Worm (Caenorhabditis elegans) whole organism, mixed stage, embryonic: ENCODE results near the gene F35H8.12.

Experiments
- M03D4.4 ChIP-seq: sonication (generic microtip); optimal IDR thresholded peaks from 2 replicates; lab custom pipeline; 2017; ENCODE audit warnings: mild to moderate bottlenecking, missing genetic modification characterization, missing compliant biosample characterization
- bed-3 ChIP-seq: fragments of 200-800 bp; sonication (Bioruptor generic); optimal IDR thresholded peaks from 3 replicates; lab custom pipeline; 2018; ENCODE audit warnings: mild to moderate bottlenecking, missing genetic modification characterization, moderate library complexity, missing compliant biosample characterization
- blmp-1 ChIP-seq: fragments of 150-350 bp; optimal IDR thresholded peaks from 2 replicates; lab custom pipeline; 2014; ENCODE audit warnings: missing biosample characterization, missing genetic modification characterization
- ceh-39 ChIP-seq: fragments of 150-350 bp; optimal IDR thresholded peaks from 2 replicates; lab custom pipeline; 2014; ENCODE audit warnings: missing biosample characterization, missing genetic modification characterization
- ceh-83 ChIP-seq: fragments of 200-800 bp; sonication (Bioruptor generic); optimal IDR thresholded peaks from 2 replicates; lab custom pipeline; 2018; ENCODE audit warnings: mild to moderate bottlenecking, missing genetic modification characterization, missing compliant biosample characterization
- ces-1 ChIP-seq: fragments of 150-350 bp; optimal IDR thresholded peaks from 2 replicates; lab custom pipeline; 2014; ENCODE audit warnings: missing biosample characterization, missing genetic modification reagents, missing genetic modification characterization
- drap-1 ChIP-seq: fragments of 200-800 bp; sonication (Bioruptor generic); optimal IDR thresholded peaks from 3 replicates; lab custom pipeline; 2018; ENCODE audit warnings: mild to moderate bottlenecking, missing genetic modification characterization, missing compliant biosample characterization
- elt-1 ChIP-seq: sonication (generic microtip); optimal IDR thresholded peaks from 2 replicates; lab custom pipeline; 2017; ENCODE audit warnings: missing genetic modification characterization, mild to moderate bottlenecking, missing compliant biosample characterization, antibody characterized with exemption, moderate library complexity, borderline replicate concordance; ENCODE audit not compliant: insufficient read depth
- flh-1 ChIP-seq: fragments of 200-800 bp; sonication (Bioruptor generic); optimal IDR thresholded peaks from 2 replicates; lab custom pipeline; 2018; ENCODE audit warnings: mild to moderate bottlenecking, missing genetic modification characterization, moderate library complexity, missing compliant biosample characterization
- ham-2 ChIP-seq: fragments of 200-800 bp; sonication (Bioruptor generic); optimal IDR thresholded peaks from 2 replicates; lab custom pipeline; 2018; ENCODE audit warnings: mild to moderate bottlenecking, missing genetic modification characterization, missing compliant biosample characterization
- hlh-1 ChIP-seq: fragments of 150-350 bp; optimal IDR thresholded peaks from 2 replicates; lab custom pipeline; 2014; ENCODE audit warnings: missing biosample characterization, missing genetic modification reagents, missing genetic modification characterization
- lin-13 ChIP-seq: fragments of 150-350 bp; optimal IDR thresholded peaks from 2 replicates; lab custom pipeline; 2014; ENCODE audit warnings: missing biosample characterization, missing genetic modification characterization
- lsy-2 ChIP-seq: fragments of 150-350 bp; optimal IDR thresholded peaks from 2 replicates; lab custom pipeline; 2014; ENCODE audit warnings: missing biosample characterization, missing genetic modification characterization
- mab-5 ChIP-seq: fragments of 150-350 bp; optimal IDR thresholded peaks from 2 replicates; lab custom pipeline; 2014; ENCODE audit warnings: missing biosample characterization, missing genetic modification characterization
- mep-1 ChIP-seq: fragments of 150-350 bp; optimal IDR thresholded peaks from 2 replicates; lab custom pipeline; 2017; ENCODE audit warnings: missing biosample characterization, missing genetic modification reagents, missing genetic modification characterization, inconsistent platforms
- mls-2 ChIP-seq: sonication (generic microtip); optimal IDR thresholded peaks from 2 replicates; lab custom pipeline; 2016; ENCODE audit warnings: mild to moderate bottlenecking, missing genetic modification characterization, moderate library complexity, missing compliant biosample characterization
- nhr-237 ChIP-seq: fragments of 150-350 bp; optimal IDR thresholded peaks from 2 replicates; lab custom pipeline; 2014; ENCODE audit warnings: missing biosample characterization, missing genetic modification characterization
- nhr-28 ChIP-seq: fragments of 150-350 bp; optimal IDR thresholded peaks from 2 replicates; lab custom pipeline; 2014; ENCODE audit warnings: missing biosample characterization, missing genetic modification characterization
- nhr-76 ChIP-seq: sonication (generic microtip); optimal IDR thresholded peaks from 2 replicates; lab custom pipeline; 2017; ENCODE audit warnings: missing biosample characterization, missing genetic modification characterization
- pha-4 ChIP-seq: fragments of 150-350 bp; optimal IDR thresholded peaks from 2 replicates; lab custom pipeline; 2018; ENCODE audit warnings: missing biosample characterization, missing genetic modification reagents, missing genetic modification characterization
- sem-2 ChIP-seq: fragments of 200-800 bp; sonication (Bioruptor generic); optimal IDR thresholded peaks from 2 replicates; lab custom pipeline; 2018; ENCODE audit warnings: mild to moderate bottlenecking, missing genetic modification characterization, missing compliant biosample characterization
- tbx-8 ChIP-seq: fragments of 200-800 bp; sonication (Bioruptor generic); optimal IDR thresholded peaks from 2 replicates; lab custom pipeline; 2018; ENCODE audit warnings: mild to moderate bottlenecking, missing genetic modification characterization, moderate library complexity, missing compliant biosample characterization
- unc-120 ChIP-seq: sonication (generic microtip); optimal IDR thresholded peaks from 2 replicates; lab custom pipeline; 2017; ENCODE audit warnings: missing genetic modification characterization, missing compliant biosample characterization; ENCODE audit not compliant: poor library complexity, severe bottlenecking
- unc-39 ChIP-seq: fragments of 150-350 bp; optimal IDR thresholded peaks from 2 replicates; lab custom pipeline; 2014; ENCODE audit warnings: missing biosample characterization, missing genetic modification characterization
- unc-62 ChIP-seq: fragments of 150-350 bp; optimal IDR thresholded peaks from 2 replicates; lab custom pipeline; 2014; ENCODE audit warnings: missing biosample characterization, missing genetic modification reagents, missing genetic modification characterization
- zip-8 ChIP-seq: fragments of 150-350 bp; optimal IDR thresholded peaks from 2 replicates; lab custom pipeline; 2014; ENCODE audit warnings: missing biosample characterization, missing genetic modification characterization
- ztf-11 ChIP-seq: fragments of 150-350 bp; optimal IDR thresholded peaks from 2 replicates; lab custom pipeline; 2014; ENCODE audit warnings: missing biosample characterization, missing genetic modification characterization

The F35H8.12 gene

DNA sequence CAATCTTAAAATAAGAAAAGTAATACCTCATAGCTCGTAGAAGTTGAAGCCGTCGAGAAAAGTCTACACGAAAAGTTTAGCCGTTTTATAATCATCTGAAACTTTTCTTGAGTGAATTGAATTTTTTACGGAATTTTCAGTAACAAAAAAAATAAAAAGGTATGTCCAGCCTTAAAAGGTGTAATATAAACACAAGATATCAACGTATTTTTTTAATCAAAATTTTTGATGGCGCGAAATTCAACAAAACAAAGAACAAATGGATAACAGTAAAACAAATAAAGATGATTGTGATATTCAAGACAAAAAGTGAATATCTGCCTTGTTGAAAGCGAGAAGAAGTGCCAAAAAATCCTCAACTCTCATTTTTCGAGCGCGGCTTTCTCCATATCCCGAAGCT is 38.0 kb downstream of the F35H8.12 start, which contains the start of gene eral-1:
eral-1 (minus strand) TSS at position 101 of the 400 bp plus-strand sequence.
- no peak for TF ChIP-seq M03D4.4
- TF ChIP-seq tbx-8: no peak
- TF ChIP-seq nhr-76: no peak
- TF ChIP-seq pha-4 (tag; lab: Kevin White, UChicago): no peak
- TF ChIP-seq drap-1 (GFP tag; lab: Kevin White, UChicago): no peak
- TF ChIP-seq bed-3 (GFP tag; lab: Kevin White, UChicago): no peak
- TF ChIP-seq ceh-39 (tag; lab: Kevin White, UChicago): no peak
- TF ChIP-seq lsy-2 (tag; lab: Kevin White, UChicago): no peak
- TF ChIP-seq nhr-237 (tag; lab: Kevin White, UChicago): no peak
- no peak for TF ChIP-seq unc-120 (tag; lab: Kevin White, UChicago)
- TF ChIP-seq nhr-28 (tag; lab: Kevin White, UChicago): no peak
- TF ChIP-seq elt-1 (tag; lab: Kevin White, UChicago): no peak
- TF ChIP-seq zip-8 (tag; lab: Kevin White, UChicago): no peak
- no peak for TF ChIP-seq ztf-11 (tag; lab: Kevin White, UChicago)
- no peak for TF ChIP-seq lin-13 (tag; lab: Kevin White, UChicago)

DNA sequence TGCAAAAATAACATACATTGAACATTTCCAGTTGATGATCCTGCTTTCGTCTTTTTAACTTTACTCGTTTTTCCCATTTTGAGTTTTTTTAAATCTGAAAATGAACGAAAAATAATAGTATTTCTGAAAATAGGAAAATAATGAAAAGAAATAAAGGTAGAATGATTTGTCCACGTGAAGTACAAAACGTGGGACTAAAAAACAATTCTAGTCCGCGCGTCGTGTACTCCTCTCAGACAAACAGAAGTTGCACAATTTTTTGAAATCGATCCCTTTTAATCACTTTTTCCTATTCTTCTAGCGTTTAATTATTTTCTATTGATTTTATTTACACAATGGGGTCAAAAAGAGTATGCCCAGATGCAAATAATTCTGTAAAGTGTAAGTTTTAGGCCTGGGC is 39.4 kb downstream of the F35H8.12 start, which contains the start of the genes E02H1.1 and tag-124:
E02H1.1 (minus strand) TSS at position 94 of the 400 bp plus-strand sequence.
tag-124 (plus strand) TSS at position 222 of the 400 bp plus-strand sequence.
- peak; percentile 16 for TF ChIP-seq ces-1
- no peak for TF ChIP-seq mab-5 (tag; lab: Kevin White, UChicago)
- TF ChIP-seq mep-1 (tag; lab: Kevin White, UChicago): peak; percentile 28
- TF ChIP-seq nhr-237 (tag; lab: Kevin White, UChicago): peak; percentile 37
- no peak for TF ChIP-seq nhr-76
- TF ChIP-seq unc-39 (tag; lab: Kevin White, UChicago): no peak
- no peak for TF ChIP-seq drap-1 (GFP tag; lab: Kevin White, UChicago)
- TF ChIP-seq lsy-2 (tag; lab: Kevin White, UChicago): peak; percentile 25
- TF ChIP-seq zip-8 (tag; lab: Kevin White, UChicago): no peak

DNA sequence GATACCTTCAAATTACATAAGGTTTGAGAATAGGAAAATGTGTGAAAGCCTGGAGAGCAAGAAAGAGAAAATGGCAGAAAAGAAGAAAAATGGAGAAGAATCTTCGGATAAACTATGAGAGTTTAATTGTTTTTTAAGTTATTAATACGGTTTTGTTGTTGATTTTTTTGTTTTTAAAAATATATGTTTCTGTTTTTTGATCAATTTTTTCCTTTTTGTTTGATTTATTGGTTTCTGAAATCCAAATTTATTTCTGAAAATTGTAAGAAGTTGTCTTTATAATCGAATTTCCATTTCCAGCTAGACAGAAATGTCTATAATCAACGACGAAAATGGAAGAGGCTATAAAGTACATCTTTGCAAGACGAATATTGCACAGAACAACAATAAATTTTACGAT is 41.1 kb downstream of the F35H8.12 start, which contains the start of gene parp-2:
parp-2 (plus strand) TSS at position 301 of the 400 bp plus-strand sequence.
- no peak for TF ChIP-seq blmp-1
- no peak for TF ChIP-seq nhr-28 (tag; lab: Kevin White, UChicago)
- no peak for TF ChIP-seq nhr-76
- TF ChIP-seq hlh-1 (tag; lab: Kevin White, UChicago): no peak
- TF ChIP-seq nhr-237 (tag; lab: Kevin White, UChicago): no peak
- no peak for TF ChIP-seq M03D4.4
- no peak for TF ChIP-seq flh-1 (GFP tag; lab: Kevin White, UChicago)

DNA sequence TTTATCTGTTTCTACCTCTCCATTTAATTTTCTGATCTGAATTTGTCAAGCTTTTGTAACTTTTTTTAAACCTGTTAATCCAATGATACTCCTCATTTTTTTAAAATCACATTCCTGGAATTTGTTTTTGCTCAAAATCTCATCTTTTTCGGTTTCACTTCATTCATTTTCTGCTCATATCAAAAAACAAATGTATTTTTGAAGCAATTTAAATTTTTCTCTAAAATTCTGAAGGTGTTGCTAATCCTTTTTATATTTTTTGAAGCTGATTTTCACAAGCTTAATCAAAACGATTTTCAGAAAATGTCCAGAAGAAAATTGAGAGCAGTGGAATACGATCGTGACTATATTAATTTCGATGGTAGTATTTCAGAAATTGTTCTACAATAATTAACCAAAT is 43.3 kb downstream of the F35H8.12 start, which contains the start of gene E02H1.5:
E02H1.5 (plus strand) TSS at position 301 of the 400 bp plus-strand sequence.
- no peak for TF ChIP-seq hlh-1 (tag; lab: Kevin White, UChicago)
- TF ChIP-seq bed-3 (GFP tag; lab: Kevin White, UChicago): no peak

DNA sequence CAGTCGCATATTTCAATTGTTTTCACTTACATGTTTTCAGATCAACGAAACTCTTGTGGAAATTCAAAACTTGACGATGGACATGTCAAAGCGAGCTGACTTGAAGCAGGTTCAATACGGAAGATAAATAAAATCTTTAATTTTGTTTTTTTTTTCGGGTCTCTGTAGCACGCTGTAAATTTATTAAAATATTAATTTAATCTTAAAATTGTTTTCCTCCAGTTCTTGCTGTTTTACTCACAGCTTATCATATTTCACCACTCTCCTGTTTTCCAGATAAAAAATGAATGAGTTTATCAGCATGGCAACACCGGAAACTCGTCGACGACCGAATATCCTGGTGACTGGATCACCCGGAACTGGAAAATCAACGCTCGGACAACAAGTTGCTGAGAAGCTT is 44.8 kb downstream of the F35H8.12 start, which contains the start of gene E02H1.6:
E02H1.6 (plus strand) TSS at position 301 of the 400 bp plus-strand sequence.
- TF ChIP-seq blmp-1 (no peak), unc-39 (tag; lab: Kevin White, UChicago) (no peak), ceh-83 (no peak), ces-1 (no peak), elt-1 (tag; lab: Kevin White, UChicago) (no peak)

ce11 chrII:9597516-9598047 is 45.9 kb downstream of the F35H8.12 start, which contains the start of gene mrpl-53:
Gene mrpl-53 (plus strand): TSS chrII:9597622.
- TF ChIP-seq pha-4 (tag; lab: Kevin White, UChicago) (no peak), bed-3 (GFP tag; lab: Kevin White, UChicago) (no peak), ham-2 (no peak), lin-13 (tag; lab: Kevin White, UChicago) (no peak), zip-8 (tag; lab: Kevin White, UChicago) (no peak), nhr-76 (no peak), ztf-11 (tag; lab: Kevin White, UChicago) (no peak), elt-1 (tag; lab: Kevin White, UChicago) (no peak), hlh-1 (tag; lab: Kevin White, UChicago) (no peak), sem-2 (GFP tag; lab: Kevin White, UChicago) (no peak), ces-1 (no peak), unc-62 (no peak), tbx-8 (no peak), blmp-1 (no peak), mls-2 (tag; lab: Kevin White, UChicago) (no peak), ceh-83 (no peak)
